Worm (Caenorhabditis elegans): Measurements from ENCODE around the gene srh-298.

Gene srh-298

DNA sequence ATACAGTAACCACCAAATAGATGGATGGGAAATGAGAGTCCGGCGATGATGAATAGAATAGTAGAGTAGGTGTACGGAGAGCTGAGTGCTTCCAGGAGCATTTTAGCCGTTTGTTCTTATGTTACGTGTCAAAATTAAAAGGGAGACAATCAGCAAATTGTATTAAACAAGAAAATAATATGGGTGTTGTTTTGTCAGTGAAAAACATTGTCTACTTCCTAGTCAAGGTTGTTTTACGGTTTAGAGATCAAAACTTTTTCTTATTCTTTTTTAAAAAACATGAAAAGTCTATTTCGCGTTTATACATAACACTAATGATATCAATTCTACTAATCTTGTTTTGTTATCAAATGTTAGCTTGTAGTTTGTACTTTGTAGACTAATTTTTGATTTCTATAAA lies 24.7 kb upstream of the srh-298 start, which contains the start of gene srh-289 (continued):
- TF ChIP-seq B0336.3 (GFP tag; IDR thresholded peaks at IDR 0.05) (no peak), rcor-1 (GFP tag; IDR thresholded peaks at IDR 0.05) (no peak), Y53F4B.3 (GFP tag; IDR thresholded peaks at IDR 0.05) (no peak), attf-5 (GFP tag; optimal IDR thresholded peaks at IDR 0.05) (no peak)

DNA sequence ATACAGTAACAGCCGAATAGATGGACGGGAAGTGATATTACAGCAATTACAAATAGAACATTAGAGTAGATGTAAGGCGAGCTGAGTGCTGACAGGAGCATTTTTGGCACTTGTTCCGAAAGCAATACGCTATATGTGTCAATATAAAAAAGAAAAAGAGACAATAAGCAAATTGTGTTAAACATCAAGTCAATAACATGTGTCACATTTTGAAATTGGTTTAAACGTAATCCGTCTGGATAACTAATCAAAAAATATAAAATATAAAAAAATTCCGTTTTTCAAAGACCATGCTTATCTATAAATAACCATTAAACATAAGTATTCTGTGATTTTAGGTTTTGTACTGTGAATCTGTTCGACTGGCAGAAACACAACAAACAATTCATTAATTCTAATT lies 23.0 kb upstream of the srh-298 start, which contains the start of gene srh-288:
TSS of gene srh-288 (minus strand) at position 101 of the 400 bp plus-strand sequence.
- TF ChIP-seq hrde-1 (tag; optimal IDR thresholded peaks at IDR 0.05; ENCODE audit: borderline replicate concordance) (no peak), zim-3 (tag; optimal IDR thresholded peaks at IDR 0.05) (no peak)

DNA sequence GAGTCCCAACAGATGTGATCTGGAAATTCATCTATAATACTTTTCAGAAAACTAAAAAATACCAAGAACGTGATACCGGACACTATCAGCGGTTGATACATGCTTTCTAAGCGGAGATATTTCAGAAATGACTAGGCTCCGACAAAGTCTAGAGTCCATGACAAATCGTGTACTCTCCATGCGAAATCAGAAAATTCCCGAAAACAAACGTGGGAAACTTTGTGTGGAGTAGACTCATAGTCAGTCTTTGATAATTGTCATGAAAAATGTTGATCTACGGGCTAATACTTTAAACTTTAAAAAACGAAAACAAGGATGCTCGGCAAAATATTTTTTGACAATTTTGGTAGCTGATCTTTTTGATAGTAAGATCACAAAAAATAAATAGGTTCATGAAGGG lies 19.9 kb upstream of the srh-298 start, which contains the start of gene srx-18:
TSS of gene srx-18 (minus strand) at position 101 of the 400 bp plus-strand sequence.
- TF ChIP-seq let-607 (tag; optimal IDR thresholded peaks at IDR 0.05) (no peak), him-1 (tag; optimal IDR thresholded peaks at IDR 0.05) (no peak)

DNA sequence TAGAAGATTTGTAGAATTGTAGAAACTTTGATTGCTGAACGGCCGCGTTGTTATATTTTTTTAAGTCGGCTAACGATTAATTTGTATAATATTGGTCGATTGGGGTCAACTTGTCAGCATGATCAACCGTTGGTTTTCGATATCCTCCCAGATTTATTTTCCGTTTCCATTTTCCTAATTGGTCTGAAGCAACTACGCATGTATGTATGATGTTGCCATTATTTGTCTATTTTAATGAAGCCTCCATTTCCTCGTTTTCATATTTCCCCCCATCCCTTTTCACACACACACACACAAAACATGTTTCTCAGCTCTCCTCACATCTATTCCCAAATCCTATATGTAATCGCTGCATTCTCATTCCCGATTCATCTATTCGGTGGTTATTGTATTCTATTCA lies 18.1 kb upstream of the srh-298 start, which contains the start of gene srh-287:
TSS of gene srh-287 (plus strand) at position 301 of the 400 bp plus-strand sequence.
- TF ChIP-seq tbx-9 (tag; optimal IDR thresholded peaks at IDR 0.05; ENCODE audit: borderline replicate concordance) (no peak), rcor-1 (GFP tag; IDR thresholded peaks at IDR 0.05) (no peak), hmg-20 (GFP tag; IDR thresholded peaks at IDR 0.05) (no peak), ztf-3 (GFP tag; optimal IDR thresholded peaks at IDR 0.05) (no peak), ZK185.1 (tag; optimal IDR thresholded peaks at IDR 0.05; ENCODE audit: poor library complexity, severe bottlenecking) (no peak), Y67H2A.10 (GFP tag; conservative IDR thresholded peaks at IDR 0.05) (no peak), Y56A3A.18 (GFP tag; IDR thresholded peaks at IDR 0.05) (no peak), hmg-1.2 (GFP tag; IDR thresholded peaks at IDR 0.05) (no peak), lin-26 (GFP tag; IDR thresholded peaks at IDR 0.05) (no peak), sptf-2 (GFP tag; optimal IDR thresholded peaks at IDR 0.05) (no peak)

DNA sequence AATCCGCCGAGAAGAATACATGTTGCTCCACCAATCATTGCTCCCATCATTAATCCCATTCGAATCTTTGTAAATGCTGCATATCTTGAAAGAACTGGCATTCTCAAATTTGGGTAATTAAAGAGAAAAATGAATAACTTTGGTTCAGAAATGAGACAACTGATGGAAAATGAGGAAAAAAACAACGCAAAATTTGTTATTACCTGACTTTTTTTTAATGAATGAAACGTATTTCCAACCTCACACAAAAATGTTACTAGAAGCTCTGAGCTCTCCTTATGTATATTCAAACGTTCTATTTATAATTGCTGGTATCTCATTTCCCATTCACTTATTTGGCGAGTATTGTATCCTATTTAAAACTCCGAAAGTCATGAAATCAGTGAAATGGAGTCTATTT lies 16.1 kb upstream of the srh-298 start, which contains the start of the genes Y94A7B.11 and srh-292:
TSS of gene Y94A7B.11 (minus strand) at position 101 of the 400 bp plus-strand sequence.
TSS of gene srh-292 (plus strand) at position 251 of the 400 bp plus-strand sequence.
- TF ChIP-seq nfya-1 (tag; optimal IDR thresholded peaks at IDR 0.05; ENCODE audit: borderline replicate concordance, insufficient read depth) (no peak), die-1 (tag; optimal IDR thresholded peaks at IDR 0.05) (no peak), ekl-4 (GFP tag; IDR thresholded peaks at IDR 0.05) (no peak), B0336.3 (GFP tag; IDR thresholded peaks at IDR 0.05) (no peak), B0019.2 (GFP tag; conservative IDR thresholded peaks at IDR 0.05) (no peak), Y67H2A.10 (GFP tag; conservative IDR thresholded peaks at IDR 0.05) (no peak), nhr-80 (tag; optimal IDR thresholded peaks at IDR 0.05) (no peak), sptf-2 (GFP tag; optimal IDR thresholded peaks at IDR 0.05) (no peak), ztf-28 (GFP tag; IDR thresholded peaks at IDR 0.05) (no peak), nfyb-1 (GFP tag; IDR thresholded peaks at IDR 0.05) (no peak), hlh-26 (GFP tag; conservative IDR thresholded peaks at IDR 0.05) (no peak), ceh-79 (tag; optimal IDR thresholded peaks at IDR 0.05) (no peak), sdz-38 (tag; optimal IDR thresholded peaks at IDR 0.05) (no peak), rpc-1 (optimal IDR thresholded peaks at IDR 0.05) (no peak), rpc-1 (tag; optimal IDR thresholded peaks at IDR 0.05) (no peak), hrde-1 (tag; optimal IDR thresholded peaks at IDR 0.05; ENCODE audit: borderline replicate concordance) (no peak), lsl-1 (GFP tag; optimal IDR thresholded peaks at IDR 0.05) (no peak), nhr-90 (tag; optimal IDR thresholded peaks at IDR 0.05) (no peak), mel-28 (tag; optimal IDR thresholded peaks at IDR 0.05; ENCODE audit: borderline replicate concordance) (no peak)
